Fruit fly (Drosophila melanogaster) whole organism, embryonic: ENCODE measurements around the gene ebi.

Source experiments
- Blimp-1 ChIP-seq: fragments of 200-800 bp; sonication (Bioruptor generic); optimal IDR thresholded peaks from 3 replicates; lab custom pipeline; 2018; ENCODE audit warnings: missing biosample characterization, missing genetic modification characterization, mild to moderate bottlenecking, moderate library complexity, missing genetic modification reagents
- CG10267 ChIP-seq: fragments of 200-800 bp; sonication (Bioruptor generic); optimal IDR thresholded peaks from 2 replicates; lab custom pipeline; 2018; ENCODE audit warnings: missing biosample characterization, mild to moderate bottlenecking, missing genetic modification characterization, moderate library complexity
- CG11398 ChIP-seq: fragments of 200-800 bp; sonication (Bioruptor generic); optimal IDR thresholded peaks from 2 replicates; lab custom pipeline; 2016; ENCODE audit warnings: missing biosample characterization, missing genetic modification characterization
- CG12155 ChIP-seq: fragments of 200-800 bp; sonication (Bioruptor generic); optimal IDR thresholded peaks from 3 replicates; lab custom pipeline; 2016; ENCODE audit warnings: missing biosample characterization, missing genetic modification characterization
- CG12769 ChIP-seq: fragments of 200-800 bp; sonication (Bioruptor generic); optimal IDR thresholded peaks from 2 replicates; lab custom pipeline; 2019; ENCODE audit warnings: missing biosample characterization, mild to moderate bottlenecking, missing genetic modification characterization, moderate library complexity
- CG15601 ChIP-seq: fragments of 200-800 bp; sonication (Bioruptor generic); optimal IDR thresholded peaks from 3 replicates; lab custom pipeline; 2019; ENCODE audit warnings: missing biosample characterization, mild to moderate bottlenecking, missing genetic modification characterization, moderate library complexity
- CG1603 ChIP-seq: fragments of 200-800 bp; sonication (Bioruptor generic); optimal IDR thresholded peaks from 2 replicates; lab custom pipeline; 2019; ENCODE audit warnings: missing biosample characterization, mild to moderate bottlenecking, missing genetic modification characterization, moderate library complexity
- CG17328 ChIP-seq: fragments of 200-800 bp; sonication (Bioruptor generic); IDR thresholded peaks from 2 replicates; pipeline ENCODE4 v1.3.6; 2022; ENCODE audit warnings: missing biosample characterization, missing genetic modification characterization
- CG1832 ChIP-seq: fragments of 200-800 bp; sonication (Bioruptor generic); optimal IDR thresholded peaks from 2 replicates; lab custom pipeline; 2017; ENCODE audit warnings: missing biosample characterization, mild to moderate bottlenecking, missing genetic modification characterization, inconsistent platforms
- CG18619 ChIP-seq: fragments of 200-800 bp; sonication (Bioruptor generic); optimal IDR thresholded peaks from 3 replicates; lab custom pipeline; 2017; ENCODE audit warnings: missing biosample characterization, mild to moderate bottlenecking, missing genetic modification characterization
- CG2712 ChIP-seq: fragments of 200-800 bp; optimal IDR thresholded peaks from 3 replicates; lab custom pipeline; 2019; ENCODE audit warnings: missing biosample characterization, mild to moderate bottlenecking, missing genetic modification characterization, moderate library complexity
- CG2889 ChIP-seq: fragments of 200-800 bp; sonication (Bioruptor generic); IDR thresholded peaks from 3 replicates; pipeline ENCODE4 v1.3.6; 2022; ENCODE audit warnings: missing biosample characterization, missing genetic modification characterization
- CG30020 ChIP-seq: fragments of 200-800 bp; optimal IDR thresholded peaks from 2 replicates; lab custom pipeline; 2019; ENCODE audit warnings: missing biosample characterization, mild to moderate bottlenecking, missing genetic modification characterization, moderate library complexity
- CG31441 ChIP-seq: fragments of 200-800 bp; sonication (Bioruptor generic); IDR thresholded peaks from 2 replicates; pipeline ENCODE4 v1.3.6; 2022; ENCODE audit warnings: missing biosample characterization, missing genetic modification characterization
- CG32772 ChIP-seq: fragments of 200-800 bp; sonication (Bioruptor generic); IDR thresholded peaks from 2 replicates; pipeline ENCODE4 v1.3.6; 2022; ENCODE audit warnings: missing biosample characterization, missing genetic modification characterization
- CG33213 ChIP-seq: fragments of 200-800 bp; sonication (Bioruptor generic); optimal IDR thresholded peaks from 3 replicates; lab custom pipeline; 2016; ENCODE audit warnings: missing biosample characterization, missing genetic modification characterization
- CG5180 ChIP-seq: fragments of 200-800 bp; sonication (Bioruptor generic); optimal IDR thresholded peaks from 3 replicates; lab custom pipeline; 2017; ENCODE audit warnings: missing biosample characterization, missing genetic modification characterization, mild to moderate bottlenecking, moderate library complexity, missing genetic modification reagents
- CG7357 ChIP-seq: fragments of 200-800 bp; sonication (Bioruptor generic); IDR thresholded peaks from 3 replicates; pipeline ENCODE4 v1.3.6; 2022; ENCODE audit warnings: missing biosample characterization, missing genetic modification characterization
- CG7556 ChIP-seq: fragments of 200-800 bp; sonication (Bioruptor generic); optimal IDR thresholded peaks from 2 replicates; lab custom pipeline; 2017; ENCODE audit warnings: missing biosample characterization, mild to moderate bottlenecking, missing genetic modification characterization
- CG7963 ChIP-seq: fragments of 200-800 bp; sonication (Bioruptor generic); IDR thresholded peaks from 3 replicates; pipeline ENCODE4 v1.3.6; 2022; ENCODE audit warnings: missing biosample characterization, missing genetic modification characterization; ENCODE audit not compliant: partially characterized antibody
- CG8388 ChIP-seq: fragments of 200-800 bp; sonication (Bioruptor generic); optimal IDR thresholded peaks from 2 replicates; lab custom pipeline; 2019; ENCODE audit warnings: missing biosample characterization, mild to moderate bottlenecking, missing genetic modification characterization, moderate library complexity
- CkIIα-i1 ChIP-seq: fragments of 200-800 bp; sonication (Bioruptor generic); IDR thresholded peaks from 2 replicates; pipeline ENCODE4 v1.3.6; 2022; ENCODE audit warnings: missing biosample characterization, missing genetic modification characterization
- D19A ChIP-seq: fragments of 200-800 bp; optimal IDR thresholded peaks from 3 replicates; lab custom pipeline; 2019; ENCODE audit warnings: missing biosample characterization, mild to moderate bottlenecking, missing genetic modification characterization, moderate library complexity
- Dad ChIP-seq: fragments of 200-800 bp; sonication (Bioruptor generic); optimal IDR thresholded peaks from 3 replicates; lab custom pipeline; 2016; ENCODE audit warnings: missing biosample characterization, missing genetic modification characterization
- Dbx ChIP-seq: fragments of 200-800 bp; sonication (Bioruptor generic); IDR thresholded peaks from 3 replicates; pipeline ENCODE4 v1.3.6; 2022; ENCODE audit warnings: missing biosample characterization, missing genetic modification characterization
- Deaf1 ChIP-seq: fragments of 200-800 bp; optimal IDR thresholded peaks from 3 replicates; lab custom pipeline; 2019; ENCODE audit warnings: missing biosample characterization, mild to moderate bottlenecking, missing genetic modification characterization, moderate library complexity
- Drgx ChIP-seq: fragments of 200-800 bp; sonication (Bioruptor generic); IDR thresholded peaks from 2 replicates; pipeline ENCODE4 v1.3.6; 2022; ENCODE audit warnings: missing biosample characterization, missing genetic modification characterization
- Fer2 ChIP-seq: fragments of 200-800 bp; sonication (Bioruptor generic); optimal IDR thresholded peaks from 2 replicates; lab custom pipeline; 2018; ENCODE audit warnings: missing biosample characterization, mild to moderate bottlenecking, missing genetic modification characterization, moderate library complexity
- H2.0 ChIP-seq: fragments of 200-800 bp; sonication (Bioruptor generic); IDR thresholded peaks from 2 replicates; pipeline ENCODE4 v1.3.6; 2022; ENCODE audit warnings: missing biosample characterization, missing genetic modification characterization
- Mrtf ChIP-seq: fragments of 200-800 bp; sonication (Bioruptor generic); IDR thresholded peaks from 3 replicates; pipeline ENCODE4 v1.3.6; 2022; ENCODE audit warnings: missing biosample characterization, missing genetic modification characterization
- Ssrp ChIP-seq: fragments of 200-800 bp; sonication (Bioruptor generic); optimal IDR thresholded peaks from 2 replicates; lab custom pipeline; 2018; ENCODE audit warnings: missing biosample characterization, mild to moderate bottlenecking, missing genetic modification characterization, moderate library complexity
- ato ChIP-seq: fragments of 200-800 bp; sonication (Bioruptor generic); IDR thresholded peaks from 2 replicates; pipeline ENCODE4 v1.3.6; 2022; ENCODE audit warnings: missing biosample characterization, missing genetic modification characterization; ENCODE audit not compliant: partially characterized antibody
- bsh ChIP-seq, 2 experiments: fragments of 200-800 bp; sonication (Bioruptor generic); optimal IDR thresholded peaks; 2 replicates each; lab custom pipeline; 2017 to 2018; ENCODE audit warnings: mild to moderate bottlenecking in 2 of 2, missing biosample characterization in 2 of 2, missing genetic modification characterization in 2 of 2, moderate library complexity in 1 of 2
- dysf ChIP-seq: fragments of 200-800 bp; sonication (Bioruptor generic); IDR thresholded peaks from 3 replicates; pipeline ENCODE4 v1.3.6; 2022; ENCODE audit warnings: missing biosample characterization, missing genetic modification characterization
- emc ChIP-seq: fragments of 200-800 bp; sonication (Bioruptor generic); optimal IDR thresholded peaks from 2 replicates; lab custom pipeline; 2016; ENCODE audit warnings: missing biosample characterization, missing genetic modification characterization
- grau ChIP-seq: fragments of 200-800 bp; optimal IDR thresholded peaks from 3 replicates; lab custom pipeline; 2019; ENCODE audit warnings: missing biosample characterization, mild to moderate bottlenecking, missing genetic modification characterization, moderate library complexity
- hth ChIP-seq: fragments of >200 bp; optimal IDR thresholded peaks from 2 replicates; lab custom pipeline; 2017; ENCODE audit warnings: inconsistent platforms
- lbe ChIP-seq: fragments of 200-800 bp; sonication (Bioruptor generic); optimal IDR thresholded peaks from 2 replicates; lab custom pipeline; 2016; ENCODE audit warnings: missing biosample characterization, mild to moderate bottlenecking, missing genetic modification characterization
- nom ChIP-seq: fragments of 200-800 bp; sonication (Bioruptor generic); optimal IDR thresholded peaks from 2 replicates; lab custom pipeline; 2017; ENCODE audit warnings: missing biosample characterization, missing genetic modification characterization, mild to moderate bottlenecking, moderate library complexity, missing genetic modification reagents
- oc ChIP-seq: fragments of 200-800 bp; sonication (Bioruptor generic); optimal IDR thresholded peaks from 2 replicates; lab custom pipeline; 2018; ENCODE audit warnings: missing biosample characterization, mild to moderate bottlenecking, missing genetic modification characterization, moderate library complexity
- peb ChIP-seq: fragments of 200-800 bp; sonication (Bioruptor generic); IDR thresholded peaks from 2 replicates; pipeline ENCODE4 v1.3.6; 2022; ENCODE audit warnings: missing biosample characterization, missing genetic modification characterization
- pita ChIP-seq: fragments of 200-800 bp; sonication (Bioruptor generic); optimal IDR thresholded peaks from 2 replicates; lab custom pipeline; 2017; ENCODE audit warnings: missing biosample characterization, mild to moderate bottlenecking, missing genetic modification characterization
- prd ChIP-seq, 3 experiments: fragments of >200 bp in 2 of 3; fragments of 200-800 bp in 1 of 3; sonication (Bioruptor generic) in 1 of 3; optimal IDR thresholded peaks in 2 of 3; IDR thresholded peaks in 1 of 3; 2 replicates in 2 of 3; 3 replicates in 1 of 3; pipeline versions ENCODE4 v1.3.6 to Lab custom; 2017 to 2022; ENCODE audit warnings: missing biosample characterization in 1 of 3, missing genetic modification characterization in 1 of 3
- pzg ChIP-seq: fragments of 200-800 bp; sonication (Bioruptor generic); optimal IDR thresholded peaks from 3 replicates; lab custom pipeline; 2018; ENCODE audit warnings: missing biosample characterization, mild to moderate bottlenecking, missing genetic modification characterization, moderate library complexity
- sd ChIP-seq: fragments of 200-800 bp; sonication (Bioruptor generic); optimal IDR thresholded peaks from 3 replicates; lab custom pipeline; 2018; ENCODE audit warnings: missing biosample characterization, mild to moderate bottlenecking, missing genetic modification characterization, moderate library complexity
- slbo ChIP-seq: fragments of 200-800 bp; sonication (Bioruptor generic); IDR thresholded peaks from 2 replicates; pipeline ENCODE4 v1.3.6; 2022; ENCODE audit warnings: missing biosample characterization, missing genetic modification characterization
- slp2 ChIP-seq: fragments of 200-800 bp; sonication (Bioruptor generic); optimal IDR thresholded peaks from 2 replicates; lab custom pipeline; 2016; ENCODE audit warnings: missing biosample characterization, missing genetic modification characterization
- sob ChIP-seq: fragments of 200-800 bp; sonication (Bioruptor generic); IDR thresholded peaks from 2 replicates; pipeline ENCODE4 v1.3.6; 2022; ENCODE audit warnings: missing biosample characterization, missing genetic modification characterization
- stwl ChIP-seq: fragments of 200-800 bp; sonication (Bioruptor generic); optimal IDR thresholded peaks from 3 replicates; lab custom pipeline; 2018; ENCODE audit warnings: missing biosample characterization, mild to moderate bottlenecking, missing genetic modification characterization, moderate library complexity
- ttk ChIP-seq: fragments of 200-800 bp; sonication (Bioruptor generic); IDR thresholded peaks from 2 replicates; pipeline ENCODE4 v2.1.2; 2022; ENCODE audit warnings: missing biosample characterization, missing genetic modification characterization
- zfh2 ChIP-seq: fragments of 200-800 bp; sonication (Bioruptor generic); optimal IDR thresholded peaks from 2 replicates; lab custom pipeline; 2016; ENCODE audit warnings: missing biosample characterization, missing genetic modification characterization

The ebi gene

dm6 chr2L:382807-383206, 32.1 kb upstream of the ebi start (continued):
- TF ChIP-seq CG1832 (no peak), CG10267 (no peak), CG1603 (tag; lab: Kevin White, UChicago) (peak; percentile 4), zfh2 (GFP tag; lab: Kevin White, UChicago) (no peak), oc (tag; lab: Kevin White, UChicago) (no peak), slp2 (no peak), CG33213 (no peak), nom (GFP tag; lab: Kevin White, UChicago) (peak; percentile 1), Drgx (GFP tag; lab: Robert Waterston, UW) (peak; percentile 18; the same call in 1 of the 2 replicates), CG15601 (no peak), sob (GFP tag; lab: Robert Waterston, UW) (no peak), CG12155 (no peak), ato (no peak), CG31441 (GFP tag; lab: Robert Waterston, UW) (0 out of 2 replicates have a peak, but pooled peaks have one; percentile 9), emc (no peak), grau (tag; lab: Kevin White, UChicago) (no peak), CG7357 (GFP tag; lab: Robert Waterston, UW) (no peak), CG5180 (no peak), prd (optimal IDR thresholded peaks at IDR 0.05; lab: Kevin White, UChicago) (no peak), prd (GFP tag; IDR thresholded peaks at IDR 0.05; lab: Robert Waterston, UW) (peak; percentile 53; the same call in 1 of the 3 replicates), peb (0 out of 2 replicates have a peak, but pooled peaks have one; percentile 14), Mrtf (GFP tag; lab: Robert Waterston, UW) (no peak), sd (tag; lab: Kevin White, UChicago) (no peak), CG2889 (GFP tag; lab: Robert Waterston, UW) (no peak), stwl (tag; lab: Kevin White, UChicago) (no peak), D19A (tag; lab: Kevin White, UChicago) (no peak), CG8388 (peak; percentile 7), CG30020 (tag; lab: Kevin White, UChicago) (no peak), CkIIα-i1 (no peak), bsh (GFP tag; optimal IDR thresholded peaks at IDR 0.05; lab: Kevin White, UChicago) (peak; percentile 13 to 47), Dad (GFP tag; lab: Kevin White, UChicago) (no peak), pzg (GFP tag; lab: Kevin White, UChicago) (no peak), CG12769 (tag; lab: Kevin White, UChicago) (no peak), CG17328 (peak; percentile 54), slbo (GFP tag; lab: Robert Waterston, UW) (no peak), Dbx (no peak), pita (no peak), CG2712 (tag; lab: Kevin White, UChicago) (peak; percentile 44), CG18619 (no peak), CG7556 (GFP tag; lab: Kevin White, UChicago) (no peak), CG7963 (no peak), Fer2 (no peak), ttk (GFP tag; lab: Robert Waterston, UW) (no peak), Ssrp (peak; percentile 3), lbe (peak; percentile 40), Blimp-1 (GFP tag; lab: Kevin White, UChicago) (peak; percentile 35), dysf (GFP tag; lab: Robert Waterston, UW) (peak; percentile 33; the same call in 1 of the 3 replicates), CG32772 (GFP tag; lab: Robert Waterston, UW) (no peak), hth (no peak), CG11398 (GFP tag; lab: Kevin White, UChicago) (no peak), H2.0 (GFP tag; lab: Robert Waterston, UW) (no peak), Deaf1 (tag; lab: Kevin White, UChicago) (no peak)
